Worm (Caenorhabditis elegans): ENCODE data around the gene pept-2.

DNA sequence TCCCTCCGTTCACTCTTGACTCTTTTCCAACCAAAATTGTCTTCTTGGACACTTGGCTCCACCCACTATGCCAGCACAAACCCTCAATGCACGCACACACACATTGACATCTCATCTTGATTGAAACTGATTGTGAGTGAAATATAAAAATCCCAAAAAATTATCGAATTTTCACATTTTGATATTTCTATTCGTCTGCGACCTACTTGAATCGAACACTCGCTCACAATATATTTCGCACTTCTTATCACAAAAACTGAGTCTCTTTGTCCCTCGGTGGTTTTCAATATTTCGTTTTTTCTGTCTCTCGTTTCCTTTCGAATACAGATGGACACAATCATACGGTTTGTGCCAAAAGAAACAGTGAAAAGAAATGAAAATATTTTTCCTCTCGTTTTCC, 29.7 kb downstream of the pept-2 start:
- no peak for TF ChIP-seq unc-62 (GFP tag; optimal IDR thresholded peaks at IDR 0.05)
- TF ChIP-seq snpc-4 (tag; optimal IDR thresholded peaks at IDR 0.05) = no peak
- no peak for TF ChIP-seq elt-3 (tag; optimal IDR thresholded peaks at IDR 0.05)
- no peak for TF ChIP-seq mab-5 (tag; optimal IDR thresholded peaks at IDR 0.05)
- no peak for TF ChIP-seq cnd-1 (tag; optimal IDR thresholded peaks at IDR 0.05)
- no peak for TF ChIP-seq mep-1 (tag; optimal IDR thresholded peaks at IDR 0.05)
